Worm (Caenorhabditis elegans) whole organism, young adult: ENCODE data around the gene C09F5.1.

Experiments used
- C06A6.2 ChIP-seq: fragments of 200-800 bp; sonication (Bioruptor generic); conservative IDR thresholded peaks from 2 replicates; pipeline ENCODE4 v1.3.6; 2022; ENCODE audit warnings: missing genetic modification characterization, missing compliant biosample characterization
- C17E4.6 ChIP-seq: fragments of 200-800 bp; sonication (Bioruptor generic); IDR thresholded peaks from 2 replicates; pipeline ENCODE4 v1.3.6; 2022; ENCODE audit warnings: missing genetic modification reagents, missing genetic modification characterization, missing compliant biosample characterization
- D2030.7 ChIP-seq: fragments of 200-800 bp; sonication (Bioruptor generic); IDR thresholded peaks from 2 replicates; pipeline ENCODE4 v1.3.6; 2022; ENCODE audit warnings: missing genetic modification reagents, missing genetic modification characterization, missing compliant biosample characterization
- F10E7.11 ChIP-seq: sonication (generic microtip); optimal IDR thresholded peaks from 2 replicates; lab custom pipeline; 2017; ENCODE audit warnings: mild to moderate bottlenecking, missing genetic modification characterization, moderate library complexity, missing compliant biosample characterization
- F55B11.4 ChIP-seq: sonication (generic microtip); optimal IDR thresholded peaks from 2 replicates; lab custom pipeline; 2016; ENCODE audit warnings: missing compliant biosample characterization, missing genetic modification characterization, borderline replicate concordance; ENCODE audit not compliant: insufficient read depth
- K11D2.4 ChIP-seq: fragments of 200-800 bp; sonication (Bioruptor generic); IDR thresholded peaks from 2 replicates; pipeline ENCODE4 v1.3.6; 2022; ENCODE audit warnings: missing genetic modification reagents, missing genetic modification characterization, missing compliant biosample characterization
- T07F8.4 ChIP-seq: sonication (generic microtip); optimal IDR thresholded peaks from 2 replicates; lab custom pipeline; 2016; ENCODE audit warnings: mild to moderate bottlenecking, missing genetic modification characterization, moderate library complexity, missing compliant biosample characterization
- Y56A3A.18 ChIP-seq: fragments of 200-800 bp; sonication (Bioruptor generic); IDR thresholded peaks from 2 replicates; pipeline ENCODE4 v1.3.6; 2022; ENCODE audit warnings: missing genetic modification reagents, missing genetic modification characterization, missing compliant biosample characterization
- Y79H2A.3 ChIP-seq: fragments of 200-800 bp; sonication (Bioruptor generic); conservative IDR thresholded peaks from 2 replicates; pipeline ENCODE4 v1.3.6; 2022; ENCODE audit warnings: missing genetic modification reagents, missing genetic modification characterization, missing compliant biosample characterization
- ama-1 ChIP-seq, 3 experiments: fragments of 150-350 bp in 1 of 3; sonication (generic microtip) in 2 of 3; optimal IDR thresholded peaks; 2 replicates each; lab custom pipeline; 2014 to 2018; ENCODE audit warnings: missing biosample characterization in 2 of 3, missing genetic modification characterization in 2 of 3, missing genetic modification reagents in 2 of 3
- aptf-2 ChIP-seq: fragments of 200-800 bp; sonication (Bioruptor generic); conservative IDR thresholded peaks from 2 replicates; pipeline ENCODE4 v1.3.6; 2022; ENCODE audit warnings: missing genetic modification reagents, missing genetic modification characterization, missing compliant biosample characterization
- atf-7 ChIP-seq: sonication (generic microtip); optimal IDR thresholded peaks from 2 replicates; lab custom pipeline; 2017; ENCODE audit warnings: mild to moderate bottlenecking, missing genetic modification characterization, missing compliant biosample characterization
- attf-6 ChIP-seq: fragments of 200-800 bp; sonication (Bioruptor generic); IDR thresholded peaks from 2 replicates; pipeline ENCODE4 v1.3.6; 2022; ENCODE audit warnings: missing genetic modification reagents, missing genetic modification characterization, missing compliant biosample characterization
- bed-2 ChIP-seq: fragments of 200-800 bp; sonication (Bioruptor generic); IDR thresholded peaks from 2 replicates; pipeline ENCODE4 v1.3.6; 2022; ENCODE audit warnings: missing genetic modification reagents, missing genetic modification characterization, missing compliant biosample characterization
- cebp-1 ChIP-seq, 2 experiments: fragments of 200-800 bp in 1 of 2; sonication (Bioruptor generic) in 1 of 2; sonication (generic microtip) in 1 of 2; IDR thresholded peaks in 1 of 2; optimal IDR thresholded peaks in 1 of 2; 2 replicates each; pipeline versions ENCODE4 v1.3.6 to Lab custom; 2017 to 2022; ENCODE audit warnings: missing compliant biosample characterization in 2 of 2, missing genetic modification characterization in 2 of 2, mild to moderate bottlenecking in 1 of 2, missing genetic modification reagents in 1 of 2, moderate library complexity in 1 of 2
- ceh-27 ChIP-seq: fragments of 200-800 bp; sonication (Bioruptor generic); optimal IDR thresholded peaks from 2 replicates; lab custom pipeline; 2018; ENCODE audit warnings: mild to moderate bottlenecking, missing genetic modification characterization, moderate library complexity, missing compliant biosample characterization
- ceh-91 ChIP-seq: fragments of 200-800 bp; sonication (Bioruptor generic); IDR thresholded peaks from 2 replicates; pipeline ENCODE4 v1.3.6; 2022; ENCODE audit warnings: missing genetic modification reagents, missing genetic modification characterization, missing compliant biosample characterization
- dpl-1 ChIP-seq: fragments of 150-350 bp; optimal IDR thresholded peaks from 2 replicates; lab custom pipeline; 2014; ENCODE audit warnings: missing biosample characterization, missing genetic modification reagents, missing genetic modification characterization
- ekl-4 ChIP-seq: fragments of 200-800 bp; sonication (Bioruptor generic); IDR thresholded peaks from 2 replicates; pipeline ENCODE4 v1.3.6; 2022; ENCODE audit warnings: missing genetic modification reagents, missing genetic modification characterization, missing compliant biosample characterization
- hlh-26 ChIP-seq: fragments of 200-800 bp; sonication (Bioruptor generic); conservative IDR thresholded peaks from 2 replicates; pipeline ENCODE4 v1.3.6; 2022; ENCODE audit warnings: missing genetic modification reagents, missing genetic modification characterization, missing compliant biosample characterization
- hmg-1.2 ChIP-seq: fragments of 200-800 bp; sonication (Bioruptor generic); IDR thresholded peaks from 2 replicates; pipeline ENCODE4 v1.3.6; 2022; ENCODE audit warnings: missing genetic modification reagents, missing genetic modification characterization, missing compliant biosample characterization
- hmg-20 ChIP-seq: fragments of 200-800 bp; sonication (Bioruptor generic); IDR thresholded peaks from 2 replicates; pipeline ENCODE4 v1.3.6; 2022; ENCODE audit warnings: missing genetic modification reagents, missing genetic modification characterization, missing compliant biosample characterization
- lin-26 ChIP-seq: fragments of 200-800 bp; sonication (Bioruptor generic); IDR thresholded peaks from 2 replicates; pipeline ENCODE4 v1.3.6; 2022; ENCODE audit warnings: missing genetic modification reagents, missing genetic modification characterization, missing compliant biosample characterization
- lin-54 ChIP-seq: fragments of 200-800 bp; sonication (Bioruptor generic); optimal IDR thresholded peaks from 2 replicates; lab custom pipeline; 2018; ENCODE audit warnings: mild to moderate bottlenecking, missing genetic modification characterization, missing compliant biosample characterization
- lsl-1 ChIP-seq: fragments of 200-800 bp; sonication (Bioruptor generic); optimal IDR thresholded peaks from 2 replicates; lab custom pipeline; 2018; ENCODE audit warnings: mild to moderate bottlenecking, missing genetic modification characterization, moderate library complexity, missing compliant biosample characterization
- madf-3 ChIP-seq: fragments of 200-800 bp; sonication (Bioruptor generic); IDR thresholded peaks from 2 replicates; pipeline ENCODE4 v1.3.6; 2022; ENCODE audit warnings: missing genetic modification reagents, missing genetic modification characterization, missing compliant biosample characterization
- mcd-1 ChIP-seq: fragments of 200-800 bp; sonication (Bioruptor generic); IDR thresholded peaks from 2 replicates; pipeline ENCODE4 v1.3.6; 2022; ENCODE audit warnings: missing genetic modification reagents, missing genetic modification characterization, missing compliant biosample characterization
- mel-28 ChIP-seq: sonication (generic microtip); optimal IDR thresholded peaks from 2 replicates; lab custom pipeline; 2016; ENCODE audit warnings: borderline replicate concordance, mild to moderate bottlenecking, missing genetic modification characterization, missing compliant biosample characterization
- mes-4 ChIP-seq: sonication (generic microtip); optimal IDR thresholded peaks from 2 replicates; lab custom pipeline; 2016; ENCODE audit warnings: missing genotype, missing genetic modification characterization, missing compliant biosample characterization
- nhr-179 ChIP-seq: sonication (generic microtip); optimal IDR thresholded peaks from 2 replicates; lab custom pipeline; 2016; ENCODE audit warnings: mild to moderate bottlenecking, missing genetic modification characterization, missing compliant biosample characterization
- pha-4 ChIP-seq: fragments of 150-350 bp; sonication (generic microtip); optimal IDR thresholded peaks from 2 replicates; lab custom pipeline; 2014; ENCODE audit warnings: missing biosample characterization, missing genetic modification reagents, missing genetic modification characterization
- rec-8 ChIP-seq, 2 experiments: sonication (generic microtip); optimal IDR thresholded peaks; 2 replicates each; lab custom pipeline; 2016; ENCODE audit warnings: mild to moderate bottlenecking in 2 of 2, missing genetic modification characterization in 2 of 2, missing genetic modification reagents in 2 of 2, missing genotype in 2 of 2, missing biosample characterization in 1 of 2, missing compliant biosample characterization in 1 of 2, moderate library complexity in 1 of 2
- repo-1 ChIP-seq: sonication (generic microtip); optimal IDR thresholded peaks from 2 replicates; lab custom pipeline; 2017; ENCODE audit warnings: mild to moderate bottlenecking, missing genetic modification characterization, missing compliant biosample characterization
- somi-1 ChIP-seq: fragments of 200-800 bp; sonication (Bioruptor generic); optimal IDR thresholded peaks from 2 replicates; lab custom pipeline; 2018; ENCODE audit warnings: mild to moderate bottlenecking, missing genetic modification characterization, missing compliant biosample characterization
- tlf-1 ChIP-seq: fragments of 200-800 bp; sonication (Bioruptor generic); optimal IDR thresholded peaks from 2 replicates; lab custom pipeline; 2018; ENCODE audit warnings: mild to moderate bottlenecking, missing genetic modification characterization, missing compliant biosample characterization
- zim-3 ChIP-seq: sonication (generic microtip); optimal IDR thresholded peaks from 2 replicates; lab custom pipeline; 2017; ENCODE audit warnings: mild to moderate bottlenecking, missing genetic modification characterization, moderate library complexity, missing compliant biosample characterization
- ztf-26 ChIP-seq: sonication (generic microtip); optimal IDR thresholded peaks from 2 replicates; lab custom pipeline; 2017; ENCODE audit warnings: missing genetic modification characterization, missing compliant biosample characterization
- ztf-6 ChIP-seq: fragments of 200-800 bp; sonication (Bioruptor generic); IDR thresholded peaks from 2 replicates; pipeline ENCODE4 v1.3.6; 2022; ENCODE audit warnings: missing genetic modification reagents, missing genetic modification characterization, missing compliant biosample characterization

C09F5.1 gene

ce11 chrIII:658357-658756 is at the start of gene C09F5.1:
TSS of gene C09F5.1 (plus strand) at chrIII:658709.
- no peak for TF ChIP-seq atf-7 (tag; lab: Kevin White, UChicago)
- TF ChIP-seq F10E7.11 (tag; lab: Kevin White, UChicago): no peak
- no peak for TF ChIP-seq pha-4 (tag; lab: Kevin White, UChicago)

DNA sequence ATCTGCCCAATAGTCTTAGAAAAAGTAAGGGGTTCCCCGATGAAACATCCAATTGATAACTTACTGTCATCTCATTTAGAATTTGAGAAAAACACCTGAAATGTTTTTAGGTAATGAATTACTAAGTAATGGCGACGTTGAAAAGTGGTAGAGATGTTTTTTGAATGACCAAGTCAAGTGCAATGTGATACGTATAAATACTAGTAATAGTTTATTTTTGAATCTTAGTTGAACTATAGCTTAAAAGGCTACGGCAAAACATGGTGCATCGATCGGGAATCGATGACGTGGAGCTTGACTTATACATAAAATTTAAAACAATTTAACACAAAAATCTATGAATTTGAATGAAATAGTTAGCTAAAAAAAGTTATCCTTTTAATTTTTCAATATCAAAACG is 49.0 kb upstream of the C09F5.1 start, which contains the start of gene best-17:
best-17 (minus strand) TSS at position 101 of the 400 bp plus-strand sequence.
- no peak for TF ChIP-seq aptf-2 (GFP tag; lab: Robert Waterston, UW)
- TF ChIP-seq, all 124 proteins: peak for 0

DNA sequence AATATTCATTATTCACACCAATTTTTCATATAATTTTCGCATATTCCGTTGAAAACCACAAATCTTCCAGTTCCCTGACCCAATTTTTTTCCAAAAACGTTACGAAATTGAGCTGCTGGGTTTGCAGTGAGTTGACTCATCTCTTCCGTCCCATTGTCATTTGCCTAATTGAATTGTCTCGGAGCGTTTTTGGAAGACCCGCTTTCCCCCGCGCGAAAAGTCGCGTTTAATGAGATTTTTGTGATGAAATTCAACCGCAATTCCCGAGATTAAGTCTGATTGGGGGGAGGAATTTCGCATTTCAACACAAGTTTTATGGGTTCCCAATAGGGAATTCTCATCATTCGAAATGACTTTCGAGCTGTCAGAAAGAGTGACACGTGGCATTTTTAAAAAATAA is 46.6 kb upstream of the C09F5.1 start:
- TF ChIP-seq lin-54 (no peak), rec-8 (tag; optimal IDR thresholded peaks at IDR 0.05; lab: Kevin White, UChicago) (no peak), ceh-27 (GFP tag; lab: Kevin White, UChicago) (no peak), Y79H2A.3 (GFP tag; lab: Robert Waterston, UW) (no peak), hlh-26 (GFP tag; lab: Robert Waterston, UW) (no peak), F55B11.4 (tag; lab: Kevin White, UChicago) (no peak), dpl-1 (GFP tag; lab: Kevin White, UChicago) (no peak), lin-26 (GFP tag; lab: Robert Waterston, UW) (no peak), hmg-20 (GFP tag; lab: Robert Waterston, UW) (no peak), C17E4.6 (GFP tag; lab: Robert Waterston, UW) (no peak), repo-1 (tag; lab: Kevin White, UChicago) (no peak), F10E7.11 (tag; lab: Kevin White, UChicago) (no peak), ekl-4 (GFP tag; lab: Robert Waterston, UW) (no peak), mes-4 (tag; lab: Kevin White, UChicago) (no peak), mcd-1 (no peak), hmg-1.2 (GFP tag; lab: Robert Waterston, UW) (no peak), ama-1 (optimal IDR thresholded peaks at IDR 0.05; lab: Kevin White, UChicago) (no peak), ama-1 (GFP tag; optimal IDR thresholded peaks at IDR 0.05; lab: Kevin White, UChicago) (no peak), cebp-1 (GFP tag; IDR thresholded peaks at IDR 0.05; lab: Robert Waterston, UW) (no peak), cebp-1 (tag; optimal IDR thresholded peaks at IDR 0.05; lab: Kevin White, UChicago) (no peak), ceh-91 (no peak)

DNA sequence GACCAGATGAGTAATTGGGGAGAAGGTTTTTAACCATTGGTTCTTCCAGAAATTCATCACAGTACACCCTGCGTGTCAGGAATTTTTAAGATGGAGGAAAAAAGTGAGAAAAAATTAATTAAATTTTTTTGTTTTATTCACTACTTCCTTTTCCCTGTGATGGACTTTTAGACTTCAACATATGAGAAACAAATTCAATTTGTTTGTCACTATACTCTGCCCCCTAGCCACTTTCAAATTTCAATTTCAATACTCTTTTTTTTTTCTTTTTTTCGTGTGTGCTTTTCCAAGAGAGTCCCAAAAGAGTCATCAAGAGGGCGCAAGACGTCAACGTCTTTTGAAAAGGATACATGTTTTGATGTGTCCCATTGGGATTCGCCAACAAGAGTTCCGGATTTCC is 45.8 kb upstream of the C09F5.1 start:
- TF ChIP-seq lsl-1 (GFP tag; lab: Kevin White, UChicago) (no peak), K11D2.4 (no peak), zim-3 (no peak), T07F8.4 (tag; lab: Kevin White, UChicago) (no peak), ztf-26 (tag; lab: Kevin White, UChicago) (no peak), tlf-1 (GFP tag; lab: Kevin White, UChicago) (no peak), mel-28 (no peak), bed-2 (GFP tag; lab: Robert Waterston, UW) (no peak), attf-6 (GFP tag; lab: Robert Waterston, UW) (no peak), somi-1 (no peak), Y56A3A.18 (GFP tag; lab: Robert Waterston, UW) (no peak), C06A6.2 (GFP tag; lab: Robert Waterston, UW) (no peak), D2030.7 (GFP tag; lab: Robert Waterston, UW) (no peak), ztf-6 (GFP tag; lab: Robert Waterston, UW) (no peak), madf-3 (GFP tag; lab: Robert Waterston, UW) (no peak), nhr-179 (tag; lab: Kevin White, UChicago) (no peak)
- TF ChIP-seq, all 124 proteins: peak for 0
